Fruit fly (Drosophila melanogaster) whole organism, adult: ENCODE data around the gene CG3841.

ENCODE experiments used
- CG11617 ChIP-seq: fragments of 200-800 bp; sonication (Bioruptor generic); optimal IDR thresholded peaks from 2 replicates; lab custom pipeline; 2017; ENCODE audit warnings: mild to moderate bottlenecking, missing biosample characterization, missing genetic modification reagents, missing genetic modification characterization
- CG12768 ChIP-seq: fragments of 200-800 bp; sonication (Bioruptor generic); optimal IDR thresholded peaks from 2 replicates; lab custom pipeline; 2017; ENCODE audit warnings: missing biosample characterization, missing genetic modification characterization, mild to moderate bottlenecking, moderate library complexity, missing genetic modification reagents
- CG14711 ChIP-seq: fragments of 200-800 bp; sonication (Bioruptor generic); optimal IDR thresholded peaks from 2 replicates; lab custom pipeline; 2018; ENCODE audit warnings: missing biosample characterization, mild to moderate bottlenecking, missing genetic modification characterization, moderate library complexity
- CG1620 ChIP-seq: fragments of 200-800 bp; sonication (Bioruptor generic); optimal IDR thresholded peaks from 2 replicates; lab custom pipeline; 2016; ENCODE audit warnings: missing biosample characterization, missing genetic modification characterization
- CG33017 ChIP-seq: fragments of 200-800 bp; sonication (Bioruptor generic); optimal IDR thresholded peaks from 2 replicates; lab custom pipeline; 2018; ENCODE audit warnings: missing biosample characterization, mild to moderate bottlenecking, missing genetic modification characterization, moderate library complexity
- CG5204 ChIP-seq: fragments of 200-800 bp; sonication (Bioruptor generic); optimal IDR thresholded peaks from 2 replicates; lab custom pipeline; 2016; ENCODE audit warnings: missing biosample characterization, missing genetic modification characterization
- CG7045 ChIP-seq: fragments of 200-800 bp; sonication (Bioruptor generic); optimal IDR thresholded peaks from 2 replicates; lab custom pipeline; 2017; ENCODE audit warnings: missing biosample characterization, mild to moderate bottlenecking, missing genetic modification characterization
- CG7101 ChIP-seq: fragments of 200-800 bp; sonication (Bioruptor generic); optimal IDR thresholded peaks from 2 replicates; lab custom pipeline; 2018; ENCODE audit warnings: missing biosample characterization, mild to moderate bottlenecking, missing genetic modification characterization, moderate library complexity
- Clk ChIP-seq: fragments of 200-800 bp; sonication (Bioruptor generic); optimal IDR thresholded peaks from 2 replicates; lab custom pipeline; 2017; ENCODE audit warnings: missing biosample characterization, missing genetic modification characterization
- Crg-1 ChIP-seq: fragments of 200-800 bp; sonication (Bioruptor generic); optimal IDR thresholded peaks from 2 replicates; lab custom pipeline; 2016; ENCODE audit warnings: missing biosample characterization, missing genetic modification characterization
- Hr96 ChIP-seq: fragments of 200-800 bp; sonication (Bioruptor generic); optimal IDR thresholded peaks from 2 replicates; lab custom pipeline; 2016; ENCODE audit warnings: missing biosample characterization, missing genetic modification characterization
- Mnt ChIP-seq: fragments of 200-800 bp; sonication (Bioruptor generic); optimal IDR thresholded peaks from 2 replicates; lab custom pipeline; 2016; ENCODE audit warnings: missing biosample characterization, mild to moderate bottlenecking, missing genetic modification characterization
- bab1 ChIP-seq: fragments of 200-800 bp; sonication (Bioruptor generic); optimal IDR thresholded peaks from 3 replicates; lab custom pipeline; 2019; ENCODE audit warnings: missing biosample characterization, mild to moderate bottlenecking, missing genetic modification characterization, moderate library complexity
- cic ChIP-seq: fragments of 200-800 bp; sonication (Bioruptor generic); optimal IDR thresholded peaks from 2 replicates; lab custom pipeline; 2017; ENCODE audit warnings: missing biosample characterization, mild to moderate bottlenecking, missing genetic modification characterization, moderate library complexity
- cnc ChIP-seq, 2 experiments: fragments of >200 bp; optimal IDR thresholded peaks; 2 replicates each; lab custom pipeline; 2017
- kay ChIP-seq: fragments of 200-800 bp; sonication (Bioruptor generic); peaks from one replicate; lab custom pipeline; 2016; ENCODE audit warnings: missing biosample characterization, missing genetic modification characterization, borderline replicate concordance
- ovo ChIP-seq: fragments of 200-800 bp; sonication (Bioruptor generic); optimal IDR thresholded peaks from 2 replicates; lab custom pipeline; 2016; ENCODE audit warnings: missing biosample characterization, missing genetic modification characterization
- pad ChIP-seq: fragments of 200-800 bp; sonication (Bioruptor generic); optimal IDR thresholded peaks from 3 replicates; lab custom pipeline; 2017; ENCODE audit warnings: missing biosample characterization, missing genetic modification characterization, mild to moderate bottlenecking, moderate library complexity, missing genetic modification reagents
- tj ChIP-seq: fragments of 200-800 bp; sonication (Bioruptor generic); optimal IDR thresholded peaks from 3 replicates; lab custom pipeline; 2017; ENCODE audit warnings: missing biosample characterization, mild to moderate bottlenecking, missing genetic modification characterization, moderate library complexity
- toe ChIP-seq: fragments of 200-800 bp; sonication (Bioruptor generic); optimal IDR thresholded peaks from 2 replicates; lab custom pipeline; 2016; ENCODE audit warnings: missing biosample characterization, missing genetic modification characterization

The CG3841 gene

DNA sequence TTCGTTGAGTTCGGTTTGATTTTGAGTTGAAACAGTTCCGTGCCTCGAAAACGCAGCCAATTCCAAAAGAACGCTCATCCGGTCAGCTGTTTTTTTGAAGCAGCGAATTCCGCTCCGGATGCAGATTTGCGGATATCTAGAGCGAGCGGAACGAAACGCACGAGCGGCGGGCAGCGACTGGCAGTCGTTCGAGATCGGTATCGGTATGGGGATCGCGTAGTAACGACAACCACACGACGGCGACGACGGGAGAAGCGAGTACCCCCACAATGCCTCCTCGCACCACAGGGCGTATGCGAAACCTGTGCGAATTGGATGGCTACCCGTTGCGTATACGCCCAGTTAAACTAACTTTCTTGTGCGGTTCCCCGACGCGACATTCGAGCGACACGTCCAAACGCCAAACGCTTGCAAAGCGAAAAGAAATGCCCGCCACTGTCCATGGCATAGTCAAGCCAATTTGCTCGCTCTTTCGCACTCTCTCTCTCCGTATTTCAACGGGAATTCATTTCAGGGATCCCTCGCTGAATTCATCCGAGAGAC lies 29.2 kb upstream of the CG3841 start:
- TF ChIP-seq CG7101 (tag; lab: Kevin White, UChicago) (no peak), kay (GFP tag; lab: Kevin White, UChicago) (peak; percentile 71)

DNA sequence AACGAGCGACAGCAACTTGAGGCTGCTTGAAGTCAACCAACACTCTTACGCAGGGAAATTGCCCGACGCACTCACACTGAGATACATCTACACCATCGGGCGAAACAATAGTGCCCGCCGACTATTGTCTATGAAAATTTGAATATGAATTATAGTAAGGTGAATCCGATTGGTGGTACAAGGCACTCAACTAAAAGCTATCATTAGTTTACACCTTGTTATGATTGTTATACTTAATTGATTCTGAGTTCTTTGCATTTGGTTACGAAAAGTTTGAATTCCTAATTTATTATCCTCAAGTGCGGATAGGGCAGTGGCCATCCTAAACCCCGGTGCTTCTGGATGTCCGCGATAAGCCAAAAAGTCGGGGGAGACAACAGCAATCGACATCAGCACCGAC lies 26.6 kb upstream of the CG3841 start:
- no peak for TF ChIP-seq CG1620
- TF ChIP-seq Mnt (GFP tag; lab: Kevin White, UChicago) = no peak
- no peak for TF ChIP-seq toe (GFP tag; lab: Kevin White, UChicago)
- TF ChIP-seq kay (GFP tag; lab: Kevin White, UChicago) = no peak
- TF ChIP-seq CG5204 (GFP tag; lab: Kevin White, UChicago) = no peak
- TF ChIP-seq CG7101 (tag; lab: Kevin White, UChicago) = no peak
- TF ChIP-seq Clk = no peak

DNA sequence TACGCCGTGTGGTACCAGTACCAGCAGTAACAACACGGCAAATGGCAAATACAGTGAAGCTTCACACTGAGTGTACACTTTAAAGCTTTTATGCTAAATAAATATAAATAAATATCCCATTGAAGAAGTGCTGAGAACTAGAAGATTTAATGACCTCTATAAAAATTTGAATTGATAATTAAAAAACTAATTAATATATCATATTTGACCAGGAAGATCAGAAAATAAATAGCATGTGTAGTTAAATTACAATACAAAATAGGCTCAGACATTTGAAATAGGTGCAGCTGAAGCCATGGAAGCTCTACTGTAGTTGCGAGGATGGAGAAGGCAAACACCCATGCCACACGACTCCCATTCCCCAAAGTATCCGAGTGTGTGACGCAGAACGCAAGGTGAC lies 24.7 kb upstream of the CG3841 start:
- TF ChIP-seq toe (GFP tag; lab: Kevin White, UChicago) (no peak), Mnt (GFP tag; lab: Kevin White, UChicago) (no peak), CG7101 (tag; lab: Kevin White, UChicago) (peak; percentile 2), CG12768 (GFP tag; lab: Kevin White, UChicago) (peak; percentile 25), CG7045 (GFP tag; lab: Kevin White, UChicago) (peak; percentile 47), CG11617 (no peak), CG1620 (no peak), cnc (optimal IDR thresholded peaks at IDR 0.05; lab: Kevin White, UChicago) (no peak), Hr96 (GFP tag; lab: Kevin White, UChicago) (no peak), Crg-1 (GFP tag; lab: Kevin White, UChicago) (no peak), CG33017 (peak; percentile 9)

DNA sequence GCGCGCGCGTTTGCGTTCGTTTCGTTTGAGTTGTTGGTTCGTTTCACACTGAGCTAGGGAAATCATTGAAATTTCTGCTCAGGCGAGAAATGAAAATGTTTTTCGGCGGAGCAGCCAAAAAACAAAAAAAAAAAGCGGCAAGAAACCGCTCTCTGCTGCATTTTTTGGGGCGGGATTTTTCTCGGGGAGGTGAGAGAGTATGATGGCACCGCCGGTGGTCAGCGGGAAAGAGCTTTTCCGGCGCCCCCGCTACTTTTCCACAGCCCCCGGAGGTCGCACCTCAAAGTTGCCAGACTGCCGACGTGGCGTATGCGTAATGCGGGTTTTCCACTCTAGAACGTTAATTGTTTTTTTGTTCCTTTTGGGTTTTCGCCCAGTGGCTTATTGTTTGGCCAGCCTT lies 23.9 kb upstream of the CG3841 start, which contains the start of gene CG46468:
Gene CG46468, minus strand, starts transcription at position 52 of the 400 bp plus-strand sequence.
- TF ChIP-seq cnc (optimal IDR thresholded peaks at IDR 0.05; lab: Kevin White, UChicago) = no peak
- TF ChIP-seq Clk = no peak
- no peak for TF ChIP-seq CG5204 (GFP tag; lab: Kevin White, UChicago)
- no peak for TF ChIP-seq cic (GFP tag; lab: Kevin White, UChicago)
- TF ChIP-seq CG7101 (tag; lab: Kevin White, UChicago) = no peak
- no peak for TF ChIP-seq Crg-1 (GFP tag; lab: Kevin White, UChicago)
- no peak for TF ChIP-seq Hr96 (GFP tag; lab: Kevin White, UChicago)
- no peak for TF ChIP-seq CG14711 (tag; lab: Kevin White, UChicago)
- no peak for TF ChIP-seq tj (GFP tag; lab: Kevin White, UChicago)
- TF ChIP-seq CG11617 = no peak
- TF ChIP-seq CG7045 (GFP tag; lab: Kevin White, UChicago) = no peak
- TF ChIP-seq pad = no peak
- TF ChIP-seq toe (GFP tag; lab: Kevin White, UChicago) = no peak
- no peak for TF ChIP-seq ovo (GFP tag; lab: Kevin White, UChicago)

DNA sequence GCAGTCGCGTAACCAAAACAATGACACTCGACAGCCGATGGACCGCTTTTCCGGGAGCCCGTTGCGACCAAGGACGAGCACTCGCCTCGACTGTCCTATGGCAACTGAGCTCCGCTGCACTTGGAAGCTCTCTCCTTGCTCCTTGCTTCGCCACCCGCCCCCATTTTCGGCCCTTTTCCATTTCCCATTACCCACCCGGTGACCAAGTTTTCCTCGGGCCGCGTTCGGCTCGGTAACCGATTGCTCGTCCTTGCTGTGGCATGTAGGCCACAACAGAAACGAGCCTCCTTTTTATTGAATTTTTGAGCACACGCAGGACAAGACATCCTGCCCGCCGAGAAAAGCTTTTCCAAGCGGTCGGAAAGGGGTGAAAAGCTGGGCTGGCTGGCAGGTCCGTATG lies 22.6 kb upstream of the CG3841 start, which contains the start of gene jp:
Gene jp, minus strand, starts transcription at position 95 of the 400 bp plus-strand sequence.
- TF ChIP-seq CG11617 (no peak), bab1 (GFP tag; lab: Kevin White, UChicago) (no peak), Hr96 (GFP tag; lab: Kevin White, UChicago) (no peak), CG1620 (no peak), Mnt (GFP tag; lab: Kevin White, UChicago) (no peak), tj (GFP tag; lab: Kevin White, UChicago) (no peak), CG5204 (GFP tag; lab: Kevin White, UChicago) (no peak), toe (GFP tag; lab: Kevin White, UChicago) (no peak), Clk (no peak), CG12768 (GFP tag; lab: Kevin White, UChicago) (no peak), pad (no peak), cic (GFP tag; lab: Kevin White, UChicago) (no peak), kay (GFP tag; lab: Kevin White, UChicago) (no peak), CG14711 (tag; lab: Kevin White, UChicago) (no peak), ovo (GFP tag; lab: Kevin White, UChicago) (no peak), cnc (optimal IDR thresholded peaks at IDR 0.05; lab: Kevin White, UChicago) (no peak)

DNA sequence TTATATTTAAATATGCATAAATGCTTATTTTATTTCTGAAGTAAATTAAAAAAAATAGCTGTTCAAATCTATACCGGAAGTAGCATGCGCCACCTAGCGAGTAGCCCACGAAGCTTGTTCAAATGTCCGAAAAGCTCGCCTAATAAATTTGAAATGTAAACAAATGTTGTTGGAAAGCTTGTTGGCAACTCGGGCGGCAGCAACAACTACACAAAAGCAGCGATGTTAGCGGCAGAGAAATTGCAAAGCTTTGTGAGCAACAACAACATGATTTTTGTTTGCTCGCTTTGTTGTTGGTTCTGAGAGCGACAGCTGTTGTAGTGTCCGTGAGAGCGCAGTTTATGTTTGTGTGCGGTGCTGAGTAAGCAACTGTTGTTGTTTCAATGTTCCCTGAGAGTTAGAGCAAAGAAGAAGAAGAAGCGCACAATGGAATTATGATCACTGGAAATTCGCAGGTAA lies 21.8 kb upstream of the CG3841 start:
- TF ChIP-seq cnc (optimal IDR thresholded peaks at IDR 0.05; lab: Kevin White, UChicago) = no peak
- TF ChIP-seq tj (GFP tag; lab: Kevin White, UChicago) = peak; percentile 79
- peak; percentile 98 for TF ChIP-seq CG7045 (GFP tag; lab: Kevin White, UChicago)
- TF ChIP-seq pad = peak; percentile 88
- TF ChIP-seq Crg-1 (GFP tag; lab: Kevin White, UChicago) = peak; percentile 98
- peak; percentile 96 for TF ChIP-seq CG33017
- TF ChIP-seq cic (GFP tag; lab: Kevin White, UChicago) = peak; percentile 89
- TF ChIP-seq ovo (GFP tag; lab: Kevin White, UChicago) = peak; percentile 94
- TF ChIP-seq Clk = peak; percentile 75
- peak; percentile 98 for TF ChIP-seq CG7101 (tag; lab: Kevin White, UChicago)
- peak; percentile 97 for TF ChIP-seq CG11617
- peak; percentile 92 for TF ChIP-seq toe (GFP tag; lab: Kevin White, UChicago)
- peak; percentile 96 for TF ChIP-seq Mnt (GFP tag; lab: Kevin White, UChicago)
- peak; percentile 92 for TF ChIP-seq CG1620
- TF ChIP-seq CG14711 (tag; lab: Kevin White, UChicago) = peak; percentile 87
- TF ChIP-seq CG5204 (GFP tag; lab: Kevin White, UChicago) = peak; percentile 94
- TF ChIP-seq bab1 (GFP tag; lab: Kevin White, UChicago) = peak; percentile 96
- TF ChIP-seq Hr96 (GFP tag; lab: Kevin White, UChicago) = peak; percentile 92
- TF ChIP-seq kay (GFP tag; lab: Kevin White, UChicago) = peak; percentile 97
- peak; percentile 97 for TF ChIP-seq CG12768 (GFP tag; lab: Kevin White, UChicago)
